Worm (Caenorhabditis elegans): ENCODE data around the gene gei-3.

- no peak for TF ChIP-seq him-1 (tag; optimal IDR thresholded peaks at IDR 0.05)
- no peak for TF ChIP-seq dao-5 (tag; optimal IDR thresholded peaks at IDR 0.05)
- peak; percentile 26 for TF ChIP-seq W03F9.2 (tag; optimal IDR thresholded peaks at IDR 0.05)
These were observed 30.1 kb upstream of the gei-3 start for ce11 chrX:12843530-12843929.
